Fruit fly (Drosophila melanogaster): ENCODE results near the gene CG45079.

CG45079 gene

dm6 chr3R:17124177-17124576 lies at the start of gene CG45079:
CG45079 (plus strand) TSS chr3R:17124477.
- TF ChIP-seq CG8478 (optimal IDR thresholded peaks at IDR 0.05) (no peak), Dll (optimal IDR thresholded peaks at IDR 0.05) (no peak), usp (GFP tag; optimal IDR thresholded peaks at IDR 0.05) (no peak), pan (optimal IDR thresholded peaks at IDR 0.05) (no peak), psq (optimal IDR thresholded peaks at IDR 0.05) (no peak), EcR (GFP tag; optimal IDR thresholded peaks at IDR 0.05) (no peak)

DNA sequence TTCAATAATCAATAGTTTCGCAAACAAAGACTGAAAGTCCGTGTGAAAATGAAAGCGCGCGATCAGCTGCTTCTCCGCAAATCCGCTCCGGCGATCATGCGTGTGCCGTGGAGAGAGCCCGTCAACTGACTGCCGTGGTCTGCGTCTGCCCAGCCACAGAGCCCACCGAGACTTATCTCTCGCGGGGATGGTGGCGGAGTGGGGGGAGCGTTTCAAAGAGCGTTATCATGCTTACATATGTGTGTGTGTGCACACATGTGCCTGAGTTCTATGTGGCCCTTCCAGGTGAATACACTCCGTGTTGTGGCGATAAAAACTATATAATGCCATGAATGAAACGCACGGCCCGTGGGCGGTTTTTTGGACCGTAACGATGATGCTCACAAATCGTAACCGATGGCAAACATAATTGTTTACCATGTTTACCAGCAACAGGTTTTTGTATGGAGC lies 46.3 kb upstream of the CG45079 start:
- TF ChIP-seq Dll (optimal IDR thresholded peaks at IDR 0.05) (no peak), EcR (GFP tag; optimal IDR thresholded peaks at IDR 0.05) (peak in 1 of 2 experiments; percentile 33)

dm6 chr3R:17078961-17079858 lies 45.1 kb upstream of the CG45079 start:
- TF ChIP-seq Dll (optimal IDR thresholded peaks at IDR 0.05) (no peak), usp (GFP tag; optimal IDR thresholded peaks at IDR 0.05) (no peak), pan (optimal IDR thresholded peaks at IDR 0.05) (no peak), CG8478 (optimal IDR thresholded peaks at IDR 0.05) (no peak), EcR (GFP tag; optimal IDR thresholded peaks at IDR 0.05) (no peak), psq (optimal IDR thresholded peaks at IDR 0.05) (no peak)

DNA sequence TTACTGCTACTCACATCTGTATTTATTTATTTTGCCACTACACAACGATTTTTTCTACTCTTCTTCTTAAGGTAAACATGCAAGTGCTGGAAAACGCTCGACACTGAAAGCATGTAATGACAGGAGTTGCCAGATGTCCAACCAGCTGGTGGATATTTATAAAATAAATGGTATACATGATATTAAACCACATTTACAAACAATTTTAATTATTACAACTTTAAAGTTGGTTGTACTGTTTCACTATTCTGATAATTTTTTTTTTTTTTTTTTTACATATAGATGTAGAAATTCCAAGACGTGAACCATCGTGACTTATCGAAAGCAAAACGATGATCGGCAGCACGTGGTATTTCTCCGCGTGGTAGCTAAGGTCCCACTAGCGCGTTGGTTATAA lies 44.4 kb upstream of the CG45079 start, which contains the start of the genes Keap1 and kuk:
Keap1 (minus strand) TSS at position 87 of the 397 bp plus-strand sequence.
kuk (plus strand) TSS at position 386 of the 397 bp plus-strand sequence.
- TF ChIP-seq CG8478 (optimal IDR thresholded peaks at IDR 0.05) (no peak), usp (GFP tag; optimal IDR thresholded peaks at IDR 0.05) (no peak), pan (optimal IDR thresholded peaks at IDR 0.05) (no peak), EcR (GFP tag; optimal IDR thresholded peaks at IDR 0.05) (no peak), Dll (optimal IDR thresholded peaks at IDR 0.05) (no peak), psq (optimal IDR thresholded peaks at IDR 0.05) (no peak)

- TF ChIP-seq pan (optimal IDR thresholded peaks at IDR 0.05), result no peak
- TF ChIP-seq CG8478 (optimal IDR thresholded peaks at IDR 0.05), result no peak
- TF ChIP-seq EcR (GFP tag; optimal IDR thresholded peaks at IDR 0.05), result no peak
- TF ChIP-seq Dll (optimal IDR thresholded peaks at IDR 0.05), result no peak
- TF ChIP-seq usp (GFP tag; optimal IDR thresholded peaks at IDR 0.05), result no peak
- no peak for TF ChIP-seq psq (optimal IDR thresholded peaks at IDR 0.05)
Measured at dm6 chr3R:17080666-17081358, 43.5 kb upstream of the CG45079 start.

dm6 chr3R:17081359-17081935 lies 42.8 kb upstream of the CG45079 start:
- TF ChIP-seq Dll (optimal IDR thresholded peaks at IDR 0.05) (no peak), EcR (GFP tag; optimal IDR thresholded peaks at IDR 0.05) (no peak), pan (optimal IDR thresholded peaks at IDR 0.05) (no peak), CG8478 (optimal IDR thresholded peaks at IDR 0.05) (no peak), usp (GFP tag; optimal IDR thresholded peaks at IDR 0.05) (no peak), psq (optimal IDR thresholded peaks at IDR 0.05) (no peak)

- TF ChIP-seq EcR (GFP tag; optimal IDR thresholded peaks at IDR 0.05) (no peak), CG8478 (optimal IDR thresholded peaks at IDR 0.05) (no peak), usp (GFP tag; optimal IDR thresholded peaks at IDR 0.05) (no peak), Dll (optimal IDR thresholded peaks at IDR 0.05) (no peak), psq (optimal IDR thresholded peaks at IDR 0.05) (no peak), pan (optimal IDR thresholded peaks at IDR 0.05) (no peak)
Measured at dm6 chr3R:17082471-17082870, 41.8 kb upstream of the CG45079 start.

DNA sequence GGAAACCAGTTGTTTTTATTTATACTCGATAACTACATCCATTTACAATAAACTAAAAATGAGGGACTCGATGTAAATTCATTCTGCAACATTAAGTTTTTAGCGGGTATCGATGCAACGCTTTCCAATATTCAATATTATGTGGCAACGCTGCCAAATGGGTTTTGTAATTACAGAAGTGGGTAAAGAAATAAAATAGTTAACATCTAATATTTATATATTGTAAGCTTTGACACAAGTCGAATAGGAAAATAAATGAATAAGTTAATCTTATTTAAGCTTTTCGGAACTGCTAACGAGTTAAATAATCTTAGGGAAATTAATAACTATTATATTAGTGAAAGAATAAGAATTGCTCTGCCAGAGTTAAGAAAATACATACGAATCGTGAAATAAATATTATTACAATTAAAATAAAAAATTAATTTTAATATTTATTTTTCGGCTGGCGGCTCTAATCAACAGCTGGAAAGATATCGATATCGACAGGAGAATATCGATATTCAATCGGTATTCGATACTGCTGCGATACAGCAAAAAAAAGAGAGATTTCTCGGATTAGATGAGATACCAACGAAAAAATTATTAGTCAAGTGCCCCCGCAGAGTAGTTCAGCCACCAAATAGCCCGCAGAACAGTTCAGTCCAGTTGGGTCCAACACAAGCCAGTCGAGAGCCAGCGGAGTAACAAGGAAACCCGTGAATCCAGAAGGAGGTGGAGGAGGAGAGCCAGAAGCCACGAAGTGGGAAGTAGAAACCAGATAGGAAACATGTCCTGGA lies 39.1 kb upstream of the CG45079 start, which contains the start of gene GckIII:
GckIII (plus strand) TSS at position 485 of the 779 bp plus-strand sequence.
- TF ChIP-seq pan (optimal IDR thresholded peaks at IDR 0.05) (no peak), psq (optimal IDR thresholded peaks at IDR 0.05) (no peak)

DNA sequence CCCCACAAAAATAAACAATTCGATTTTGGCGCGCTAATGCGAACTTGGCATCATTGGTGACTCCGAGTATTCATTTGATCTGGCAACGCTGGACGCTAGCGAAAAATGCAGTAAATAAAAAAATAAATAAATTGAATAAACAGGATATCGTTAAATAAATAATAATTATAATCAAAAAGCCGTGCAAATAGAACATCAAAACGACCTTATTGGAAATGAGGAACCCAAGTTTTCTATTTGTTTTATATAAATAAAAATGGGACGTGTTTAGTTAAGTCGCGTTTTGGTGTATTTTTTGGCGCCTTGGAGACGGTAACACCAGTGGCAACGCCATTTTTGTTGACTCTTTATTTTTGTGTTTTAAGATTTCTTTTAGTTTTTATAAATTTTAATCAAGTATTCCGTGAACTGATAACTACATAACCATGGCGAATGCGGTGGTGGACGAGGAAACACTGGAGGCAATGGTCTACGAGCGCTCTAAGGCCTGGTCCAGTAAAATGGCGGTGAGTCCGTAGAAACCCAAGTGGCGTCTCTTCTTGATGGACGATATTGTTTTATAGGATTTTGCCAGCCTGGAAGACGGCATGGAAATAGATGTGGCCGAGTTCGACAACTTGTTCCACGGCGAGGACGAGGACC lies 36.2 kb upstream of the CG45079 start, which contains the start of gene cal1:
cal1 (plus strand) TSS at position 304 of the 642 bp plus-strand sequence.
- TF ChIP-seq usp (GFP tag; optimal IDR thresholded peaks at IDR 0.05), result no peak

DNA sequence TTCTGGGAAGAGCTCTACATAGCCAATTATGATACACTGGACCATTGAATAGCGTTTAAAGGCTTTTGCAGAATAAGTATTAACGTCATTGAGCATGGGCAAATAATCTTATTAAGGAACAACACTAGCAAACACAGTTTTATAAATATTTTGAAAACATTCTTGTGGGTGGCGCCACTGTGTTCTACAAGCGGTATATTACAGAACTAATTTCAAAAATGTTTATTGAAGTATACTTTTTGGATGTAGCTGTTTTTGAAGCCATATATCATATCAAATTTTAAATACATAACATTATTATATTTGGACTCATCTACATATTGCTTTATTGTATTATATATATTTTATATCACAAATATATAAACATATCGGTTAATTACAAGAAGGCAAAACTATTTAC lies 15.4 kb upstream of the CG45079 start:
- no peak for TF ChIP-seq CG8478 (optimal IDR thresholded peaks at IDR 0.05)
